Worm (Caenorhabditis elegans): ENCODE results near the gene nhr-14.

ce11 chrX:8473468-8473867 lies 2.5 kb downstream of the nhr-14 start:
- TF ChIP-seq W03F9.2 (tag; optimal IDR thresholded peaks at IDR 0.05) = no peak
- no peak for TF ChIP-seq him-1 (tag; optimal IDR thresholded peaks at IDR 0.05)

All from whole organism, L4/young adult.